Worm (Caenorhabditis elegans) whole organism, L4/young adult: ENCODE measurements around the gene lec-3.
"Not testable (repeated sequence)": the region's sequence is repeated elsewhere in the genome, so short reads cannot be mapped to it uniquely, and the experiment has no call there.

Experiments used
- W03F9.2 ChIP-seq: fragments of 150-350 bp; optimal IDR thresholded peaks from 2 replicates; lab custom pipeline; 2014; ENCODE audit warnings: missing biosample characterization, missing genetic modification characterization
- dao-5 ChIP-seq: sonication (generic microtip); optimal IDR thresholded peaks from 2 replicates; lab custom pipeline; 2016; ENCODE audit warnings: missing genotype, missing genetic modification characterization, moderate library complexity, missing compliant biosample characterization
- him-1 ChIP-seq: sonication (generic microtip); optimal IDR thresholded peaks from 2 replicates; lab custom pipeline; 2016; ENCODE audit warnings: missing genotype, missing genetic modification reagents, missing genetic modification characterization, missing compliant biosample characterization

DNA sequence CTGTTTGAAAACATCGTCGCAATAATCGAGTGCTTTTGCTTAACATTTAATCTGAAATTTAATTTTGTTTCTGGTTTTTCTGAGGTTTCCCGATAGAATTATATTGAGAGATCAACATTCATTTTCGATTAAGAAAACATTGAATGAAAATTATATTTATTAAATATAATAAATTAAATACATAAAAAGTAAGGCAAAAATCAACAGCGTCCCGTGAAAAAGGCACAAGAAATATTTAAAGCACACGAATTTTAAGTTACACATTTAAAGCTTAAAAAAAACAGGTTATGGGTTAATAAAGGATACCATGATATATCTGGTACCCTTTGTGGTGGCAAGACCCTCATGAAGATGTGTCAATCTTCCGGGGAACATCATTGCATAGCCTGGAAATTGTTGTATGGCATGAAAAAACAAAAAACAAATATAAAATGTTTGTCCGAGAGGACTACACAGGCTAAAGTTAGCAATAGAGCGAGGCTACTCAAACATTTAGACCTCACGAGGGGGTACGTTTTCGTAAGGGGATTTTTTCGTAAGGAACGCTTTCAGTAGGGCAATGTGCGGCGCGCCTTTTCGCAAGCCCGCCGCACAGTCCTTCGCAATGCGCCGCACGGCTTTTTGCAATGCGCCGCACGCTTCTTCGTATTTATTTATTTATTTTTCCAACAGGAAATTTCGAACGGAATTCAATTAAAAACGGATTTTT is 42.4 kb downstream of the lec-3 start, which contains the start of gene mtcu-2:
- TF ChIP-seq W03F9.2: peak; percentile 40
- not testable (repeated sequence) for TF ChIP-seq dao-5, him-1 (tag; lab: Kevin White, UChicago)
